Worm (Caenorhabditis elegans) whole organism, early embryonic: Measurements from ENCODE around the gene D1005.2.

Experiments
- ama-1 ChIP-seq: fragments of 150-350 bp; optimal IDR thresholded peaks from 2 replicates; lab custom pipeline; 2014
- ceh-36 ChIP-seq: sonication (generic microtip); optimal IDR thresholded peaks from 2 replicates; lab custom pipeline; 2016; ENCODE audit warnings: missing genetic modification characterization, inconsistent platforms, missing compliant biosample characterization
- ets-7 ChIP-seq: sonication (generic microtip); optimal IDR thresholded peaks from 2 replicates; lab custom pipeline; 2016; ENCODE audit warnings: missing genotype, missing genetic modification characterization, missing compliant biosample characterization
- hmbx-1 ChIP-seq: sonication (generic microtip); optimal IDR thresholded peaks from 2 replicates; lab custom pipeline; 2016; ENCODE audit warnings: mild to moderate bottlenecking, missing genetic modification characterization, missing compliant biosample characterization
- tbx-37 ChIP-seq: fragments of 200-800 bp; sonication (Bioruptor generic); conservative IDR thresholded peaks from 2 replicates; pipeline ENCODE4 v1.3.6; 2022; ENCODE audit warnings: missing genetic modification reagents, missing genetic modification characterization, missing compliant biosample characterization

ce11 chrX:1502914-1503313 is 44.1 kb downstream of the D1005.2 start:
- no peak for TF ChIP-seq ets-7 (tag; lab: Kevin White, UChicago)
- TF ChIP-seq tbx-37, result no peak
- TF ChIP-seq ama-1 (lab: Kevin White, UChicago), result no peak
- no peak for TF ChIP-seq ceh-36
- TF ChIP-seq hmbx-1 (tag; lab: Kevin White, UChicago), result no peak
